Fruit fly (Drosophila melanogaster) whole organism, embryonic: ENCODE measurements around the gene CG7065.

ENCODE experiments used
- CG10366 ChIP-seq: fragments of 200-800 bp; sonication (Bioruptor generic); IDR thresholded peaks from 2 replicates; pipeline ENCODE4 v1.3.6; 2022; ENCODE audit warnings: missing biosample characterization, missing genetic modification characterization
- CG10565 ChIP-seq: fragments of 200-800 bp; sonication (Bioruptor generic); optimal IDR thresholded peaks from 3 replicates; lab custom pipeline; 2016; ENCODE audit warnings: missing biosample characterization, mild to moderate bottlenecking, missing genetic modification characterization
- CG12659 ChIP-seq: fragments of 200-800 bp; sonication (Bioruptor generic); optimal IDR thresholded peaks from 3 replicates; lab custom pipeline; 2017; ENCODE audit warnings: mild to moderate bottlenecking, missing biosample characterization, missing genetic modification reagents, missing genetic modification characterization
- CG13123 ChIP-seq: fragments of 200-800 bp; sonication (Bioruptor generic); optimal IDR thresholded peaks from 2 replicates; lab custom pipeline; 2016; ENCODE audit warnings: missing biosample characterization, missing genetic modification characterization
- CG13624 ChIP-seq: fragments of 200-800 bp; sonication (Bioruptor generic); optimal IDR thresholded peaks from 2 replicates; lab custom pipeline; 2016; ENCODE audit warnings: missing biosample characterization, missing genetic modification characterization
- CG13775 ChIP-seq: fragments of 200-800 bp; sonication (Bioruptor generic); optimal IDR thresholded peaks from 3 replicates; lab custom pipeline; 2017; ENCODE audit warnings: missing biosample characterization, mild to moderate bottlenecking, missing genetic modification characterization
- CG18599 ChIP-seq: fragments of 200-800 bp; sonication (Bioruptor generic); optimal IDR thresholded peaks from 3 replicates; lab custom pipeline; 2017; ENCODE audit warnings: missing biosample characterization, missing genetic modification characterization, mild to moderate bottlenecking, moderate library complexity, missing genetic modification reagents
- CG32772 ChIP-seq: fragments of 200-800 bp; sonication (Bioruptor generic); IDR thresholded peaks from 2 replicates; pipeline ENCODE4 v1.3.6; 2022; ENCODE audit warnings: missing biosample characterization, missing genetic modification characterization
- CG3995 ChIP-seq: fragments of 200-800 bp; sonication (Bioruptor generic); optimal IDR thresholded peaks from 3 replicates; lab custom pipeline; 2016; ENCODE audit warnings: missing biosample characterization, missing genetic modification characterization
- CG42726 ChIP-seq: fragments of 200-800 bp; sonication (Bioruptor generic); IDR thresholded peaks from 2 replicates; pipeline ENCODE4 v1.3.6; 2022; ENCODE audit warnings: missing biosample characterization, missing genetic modification characterization; ENCODE audit not compliant: partially characterized antibody
- CG4730 ChIP-seq: fragments of 200-800 bp; sonication (Bioruptor generic); IDR thresholded peaks from 2 replicates; pipeline ENCODE4 v1.3.6; 2022; ENCODE audit warnings: missing biosample characterization, missing genetic modification characterization
- CG6272 ChIP-seq: fragments of 200-800 bp; sonication (Bioruptor generic); IDR thresholded peaks from 2 replicates; pipeline ENCODE4 v1.3.6; 2022; ENCODE audit warnings: missing biosample characterization, missing genetic modification characterization
- CG7745 ChIP-seq: fragments of 200-800 bp; sonication (Bioruptor generic); optimal IDR thresholded peaks from 2 replicates; lab custom pipeline; 2018; ENCODE audit warnings: missing biosample characterization, mild to moderate bottlenecking, missing genetic modification characterization, moderate library complexity
- CG7928 ChIP-seq: fragments of 200-800 bp; sonication (Bioruptor generic); optimal IDR thresholded peaks from 2 replicates; lab custom pipeline; 2017; ENCODE audit warnings: missing biosample characterization, mild to moderate bottlenecking, missing genetic modification characterization
- CG9437 ChIP-seq: fragments of 200-800 bp; sonication (Bioruptor generic); optimal IDR thresholded peaks from 2 replicates; lab custom pipeline; 2018; ENCODE audit warnings: missing biosample characterization, mild to moderate bottlenecking, missing genetic modification characterization
- Dp ChIP-seq: fragments of 200-800 bp; sonication (Bioruptor generic); optimal IDR thresholded peaks from 2 replicates; lab custom pipeline; 2018; ENCODE audit warnings: missing biosample characterization, mild to moderate bottlenecking, missing genetic modification characterization, moderate library complexity
- E2f2 ChIP-seq: fragments of 200-800 bp; sonication (Bioruptor generic); IDR thresholded peaks from 2 replicates; pipeline ENCODE4 v1.3.6; 2022; ENCODE audit warnings: missing biosample characterization, missing genetic modification characterization
- ERR ChIP-seq: fragments of 200-800 bp; sonication (Bioruptor generic); optimal IDR thresholded peaks from 2 replicates; lab custom pipeline; 2016; ENCODE audit warnings: missing biosample characterization, missing genetic modification characterization
- HLH4C ChIP-seq: fragments of 200-800 bp; sonication (Bioruptor generic); IDR thresholded peaks from 3 replicates; pipeline ENCODE4 v1.3.6; 2022; ENCODE audit warnings: missing biosample characterization, missing genetic modification characterization; ENCODE audit not compliant: partially characterized antibody
- Hey ChIP-seq: fragments of 200-800 bp; sonication (Bioruptor generic); optimal IDR thresholded peaks from 3 replicates; lab custom pipeline; 2018; ENCODE audit warnings: missing biosample characterization, mild to moderate bottlenecking, missing genetic modification characterization
- Hmr ChIP-seq: fragments of 200-800 bp; sonication (Bioruptor generic); optimal IDR thresholded peaks from 3 replicates; lab custom pipeline; 2017; ENCODE audit warnings: mild to moderate bottlenecking, missing biosample characterization, missing genetic modification reagents, missing genetic modification characterization
- Lhr ChIP-seq: fragments of 200-800 bp; sonication (Bioruptor generic); optimal IDR thresholded peaks from 3 replicates; lab custom pipeline; 2017; ENCODE audit warnings: mild to moderate bottlenecking, missing biosample characterization, missing genetic modification reagents, missing genetic modification characterization
- MESR4 ChIP-seq: fragments of 200-800 bp; sonication (Bioruptor generic); optimal IDR thresholded peaks from 2 replicates; lab custom pipeline; 2018; ENCODE audit warnings: missing biosample characterization, mild to moderate bottlenecking, missing genetic modification characterization, moderate library complexity
- Med ChIP-seq: fragments of 200-800 bp; sonication (Bioruptor generic); peaks from one replicate; lab custom pipeline; 2016; ENCODE audit warnings: missing biosample characterization, missing genetic modification characterization, mild to moderate bottlenecking, inconsistent platforms, moderate library complexity
- Pdp1 ChIP-seq, 2 experiments: fragments of 200-800 bp; sonication (Bioruptor generic); optimal IDR thresholded peaks; 3 replicates each; lab custom pipeline; 2016; ENCODE audit warnings: missing biosample characterization in 2 of 2, missing genetic modification characterization in 2 of 2, mild to moderate bottlenecking in 1 of 2, moderate library complexity in 1 of 2
- Rfx ChIP-seq: fragments of 200-800 bp; sonication (Bioruptor generic); IDR thresholded peaks from 2 replicates; pipeline ENCODE4 v1.3.6; 2022; ENCODE audit warnings: missing biosample characterization, missing genetic modification characterization
- Sin3A ChIP-seq: fragments of >200 bp; optimal IDR thresholded peaks from 2 replicates; lab custom pipeline; 2018
- Sry-β ChIP-seq: fragments of 200-800 bp; sonication (Bioruptor generic); optimal IDR thresholded peaks from 2 replicates; lab custom pipeline; 2018; ENCODE audit warnings: missing biosample characterization, mild to moderate bottlenecking, missing genetic modification characterization, moderate library complexity
- Trl ChIP-seq, 3 experiments: fragments of >200 bp in 2 of 3; fragments of 200-800 bp in 1 of 3; sonication (Bioruptor generic) in 1 of 3; optimal IDR thresholded peaks; 2 replicates in 1 of 3; 3 replicates in 2 of 3; lab custom pipeline; 2016 to 2017; ENCODE audit warnings: missing biosample characterization in 1 of 3, missing genetic modification characterization in 1 of 3
- YL-1 ChIP-seq: fragments of 200-800 bp; sonication (Bioruptor generic); optimal IDR thresholded peaks from 3 replicates; lab custom pipeline; 2017; ENCODE audit warnings: missing biosample characterization, mild to moderate bottlenecking, missing genetic modification characterization
- caup ChIP-seq: fragments of 200-800 bp; sonication (Bioruptor generic); optimal IDR thresholded peaks from 3 replicates; lab custom pipeline; 2017; ENCODE audit warnings: missing biosample characterization, mild to moderate bottlenecking, missing genetic modification characterization, moderate library complexity; ENCODE audit not compliant: severe bottlenecking
- cg ChIP-seq: fragments of 200-800 bp; sonication (Bioruptor generic); optimal IDR thresholded peaks from 3 replicates; lab custom pipeline; 2019; ENCODE audit warnings: missing biosample characterization, mild to moderate bottlenecking, missing genetic modification characterization, moderate library complexity
- dm ChIP-seq: fragments of 200-800 bp; sonication (Bioruptor generic); optimal IDR thresholded peaks from 3 replicates; lab custom pipeline; 2016; ENCODE audit warnings: missing biosample characterization, missing genetic modification characterization
- gfzf ChIP-seq: fragments of 200-800 bp; sonication (Bioruptor generic); optimal IDR thresholded peaks from 2 replicates; lab custom pipeline; 2016; ENCODE audit warnings: missing biosample characterization, mild to moderate bottlenecking, missing genetic modification characterization, moderate library complexity
- jumu ChIP-seq: fragments of 200-800 bp; sonication (Bioruptor generic); optimal IDR thresholded peaks from 3 replicates; lab custom pipeline; 2016; ENCODE audit warnings: missing biosample characterization, missing genetic modification characterization
- mirr ChIP-seq: fragments of 200-800 bp; sonication (Bioruptor generic); optimal IDR thresholded peaks from 3 replicates; lab custom pipeline; 2018; ENCODE audit warnings: missing biosample characterization, mild to moderate bottlenecking, missing genetic modification characterization
- nmo ChIP-seq: fragments of 200-800 bp; sonication (Bioruptor generic); optimal IDR thresholded peaks from 2 replicates; lab custom pipeline; 2018; ENCODE audit warnings: missing biosample characterization, mild to moderate bottlenecking, missing genetic modification characterization, moderate library complexity
- pho ChIP-seq: fragments of 200-800 bp; sonication (Bioruptor generic); optimal IDR thresholded peaks from 2 replicates; lab custom pipeline; 2016; ENCODE audit warnings: missing biosample characterization, missing genetic modification characterization
- phol ChIP-seq: fragments of 200-800 bp; sonication (Bioruptor generic); optimal IDR thresholded peaks from 3 replicates; lab custom pipeline; 2018; ENCODE audit warnings: missing biosample characterization, mild to moderate bottlenecking, missing genetic modification characterization, moderate library complexity
- pros ChIP-seq: fragments of 200-800 bp; sonication (Bioruptor generic); optimal IDR thresholded peaks from 3 replicates; lab custom pipeline; 2019; ENCODE audit warnings: missing biosample characterization, mild to moderate bottlenecking, missing genetic modification characterization, moderate library complexity
- pzg ChIP-seq: fragments of 200-800 bp; sonication (Bioruptor generic); optimal IDR thresholded peaks from 3 replicates; lab custom pipeline; 2018; ENCODE audit warnings: missing biosample characterization, mild to moderate bottlenecking, missing genetic modification characterization, moderate library complexity
- sens ChIP-seq: fragments of 200-800 bp; sonication (Bioruptor generic); peaks from one replicate; lab custom pipeline; 2016; ENCODE audit warnings: missing biosample characterization, missing genetic modification characterization
- sisA ChIP-seq: fragments of 200-800 bp; sonication (Bioruptor generic); IDR thresholded peaks from 2 replicates; pipeline ENCODE4 v1.3.6; 2022; ENCODE audit warnings: missing biosample characterization, missing genetic modification characterization
- tio ChIP-seq: fragments of 200-800 bp; sonication (Bioruptor generic); optimal IDR thresholded peaks from 2 replicates; lab custom pipeline; 2017; ENCODE audit warnings: missing biosample characterization, missing genetic modification characterization, inconsistent platforms
- ttk ChIP-seq: fragments of 200-800 bp; sonication (Bioruptor generic); IDR thresholded peaks from 2 replicates; pipeline ENCODE4 v2.1.2; 2022; ENCODE audit warnings: missing biosample characterization, missing genetic modification characterization
- vnd ChIP-seq: fragments of 200-800 bp; sonication (Bioruptor generic); IDR thresholded peaks from 3 replicates; pipeline ENCODE4 v1.3.6; 2022; ENCODE audit warnings: missing biosample characterization, missing genetic modification characterization; ENCODE audit not compliant: partially characterized antibody

The CG7065 gene

DNA sequence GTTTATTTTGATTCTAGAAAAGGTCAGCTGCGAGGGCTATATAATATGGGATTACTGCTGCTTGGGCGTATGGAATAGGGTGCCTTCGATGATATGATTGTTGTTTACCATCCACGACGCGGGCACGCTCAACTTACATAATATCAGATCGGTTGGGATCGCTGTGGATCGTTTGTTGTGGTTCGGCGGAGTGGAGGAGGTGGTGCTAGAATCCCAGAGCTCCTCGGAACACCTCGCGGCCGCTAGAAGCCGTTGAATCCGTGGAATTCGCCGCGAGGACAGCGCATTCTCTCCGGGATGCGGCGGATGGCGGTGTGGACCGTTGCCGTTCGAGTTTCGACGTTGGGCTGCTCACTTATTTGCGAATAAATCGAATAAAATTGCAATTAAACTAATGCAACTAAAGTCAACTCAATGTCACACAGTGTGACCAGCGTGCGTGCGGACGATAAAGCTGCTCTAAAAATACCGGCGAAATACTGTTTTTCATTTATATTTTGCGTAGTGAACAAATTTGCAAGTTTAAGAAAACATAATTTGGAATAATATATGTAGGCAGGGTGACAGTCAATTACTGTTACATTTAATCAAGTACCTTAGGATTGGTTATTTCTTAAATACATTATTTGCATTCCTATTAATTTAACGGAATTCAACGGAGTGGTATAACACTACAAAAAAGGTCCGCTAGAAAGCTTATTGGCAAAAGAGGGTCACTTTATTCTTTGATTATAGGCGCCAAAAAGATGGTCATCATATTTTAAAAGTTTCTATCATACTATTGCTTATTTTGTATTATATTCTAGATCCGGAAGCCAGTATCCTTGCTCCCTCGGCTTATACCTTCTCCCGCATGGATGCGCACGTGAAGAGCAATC lies 38.7 kb upstream of the CG7065 start, which contains the start of gene CG7766 (continued):
- TF ChIP-seq CG7745 (tag; lab: Kevin White, UChicago) (no peak), sens (GFP tag; lab: Kevin White, UChicago) (peak; percentile 59), CG18599 (GFP tag; lab: Kevin White, UChicago) (no peak), Pdp1 (GFP tag; optimal IDR thresholded peaks at IDR 0.05; lab: Kevin White, UChicago) (peak in 1 of 2 experiments; percentile 92), CG12659 (GFP tag; lab: Kevin White, UChicago) (peak; percentile 41), Hmr (no peak), CG13123 (GFP tag; lab: Kevin White, UChicago) (no peak), vnd (no peak), Hey (no peak), CG10565 (GFP tag; lab: Kevin White, UChicago) (no peak), Dp (peak; percentile 73), ERR (GFP tag; lab: Kevin White, UChicago) (peak; percentile 96)

DNA sequence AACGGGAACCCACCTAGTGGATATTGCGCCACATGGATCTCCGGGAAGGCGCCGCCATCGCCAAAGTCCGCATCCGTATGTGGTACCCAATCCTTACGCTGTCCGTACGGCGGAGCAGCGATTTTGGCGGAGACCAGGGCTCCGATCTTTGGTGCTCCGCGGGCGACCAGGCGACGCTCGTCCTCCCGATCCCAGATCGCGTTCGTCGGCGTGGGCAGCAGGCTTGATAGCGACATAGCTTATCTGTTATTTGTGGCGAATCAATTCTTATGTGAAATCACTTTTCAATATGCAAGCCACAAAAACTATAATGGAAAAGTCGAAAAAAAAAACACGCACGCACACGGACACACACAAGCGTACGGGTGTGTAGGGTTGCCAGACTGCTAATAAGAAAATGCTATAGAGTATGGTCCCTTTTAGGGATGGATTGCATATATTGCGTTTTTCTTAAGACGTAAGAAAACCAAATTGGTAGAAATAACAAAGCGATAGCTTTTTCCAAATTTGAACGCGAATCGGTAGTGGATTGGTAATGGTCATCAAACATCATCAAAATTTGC lies 36.0 kb upstream of the CG7065 start, which contains the start of gene Bx42:
Gene Bx42 (minus strand): TSS at position 393 of the 563 bp plus-strand sequence.
- peak; percentile 85 for TF ChIP-seq CG7928 (GFP tag; lab: Kevin White, UChicago)
- peak; percentile 3; the same call in 1 of the 2 replicates for TF ChIP-seq sisA (GFP tag; lab: Robert Waterston, UW)
- peak; percentile 37 for TF ChIP-seq phol
- peak; percentile 96 for TF ChIP-seq CG9437 (GFP tag; lab: Kevin White, UChicago)
- no peak for TF ChIP-seq mirr (GFP tag; lab: Kevin White, UChicago)
- TF ChIP-seq CG42726, result peak; percentile 11; the same call in 1 of the 2 replicates
- peak; percentile 77 for TF ChIP-seq gfzf (GFP tag; lab: Kevin White, UChicago)
- 0 out of 2 replicates have a peak, but pooled peaks have one; percentile 4 for TF ChIP-seq CG6272
- TF ChIP-seq CG13775 (GFP tag; lab: Kevin White, UChicago), result peak; percentile 25
- TF ChIP-seq Med (GFP tag; lab: Kevin White, UChicago), result peak; percentile 68
- peak; percentile 8 for TF ChIP-seq pho (GFP tag; lab: Kevin White, UChicago)
- peak; percentile 52 for TF ChIP-seq CG32772 (GFP tag; lab: Robert Waterston, UW)
- TF ChIP-seq CG13624 (GFP tag; lab: Kevin White, UChicago), result peak; percentile 44
- 0 out of 3 replicates have a peak, but pooled peaks have one; percentile 26 for TF ChIP-seq HLH4C (GFP tag; lab: Robert Waterston, UW)
- peak; percentile 34 for TF ChIP-seq Rfx (GFP tag; lab: Robert Waterston, UW)
- TF ChIP-seq Trl (optimal IDR thresholded peaks at IDR 0.05; lab: Kevin White, UChicago), result no peak
- TF ChIP-seq Trl (GFP tag; optimal IDR thresholded peaks at IDR 0.05; lab: Kevin White, UChicago), result peak; percentile 14
- peak; percentile 7 for TF ChIP-seq dm (GFP tag; lab: Kevin White, UChicago)
- TF ChIP-seq CG4730 (GFP tag; lab: Robert Waterston, UW), result 0 out of 2 replicates have a peak, but pooled peaks have one; percentile 18
- TF ChIP-seq YL-1 (GFP tag; lab: Kevin White, UChicago), result peak; percentile 26
- TF ChIP-seq caup, result no peak
- TF ChIP-seq Sin3A (lab: Kevin White, UChicago), result peak; percentile 1
- peak; percentile 21 for TF ChIP-seq nmo (GFP tag; lab: Kevin White, UChicago)
- peak; percentile 63 for TF ChIP-seq cg
- no peak for TF ChIP-seq CG10366 (GFP tag; lab: Robert Waterston, UW)
- TF ChIP-seq Lhr (GFP tag; lab: Kevin White, UChicago), result peak; percentile 31
- peak; percentile 57 for TF ChIP-seq pzg (GFP tag; lab: Kevin White, UChicago)
- no peak for TF ChIP-seq ttk (GFP tag; lab: Robert Waterston, UW)
- TF ChIP-seq jumu, result no peak
- no peak for TF ChIP-seq Sry-β (GFP tag; lab: Kevin White, UChicago)
- TF ChIP-seq MESR4 (GFP tag; lab: Kevin White, UChicago), result peak; percentile 96
- peak; percentile 3 for TF ChIP-seq pros (GFP tag; lab: Kevin White, UChicago)
- peak; percentile 32 for TF ChIP-seq tio (GFP tag; lab: Kevin White, UChicago)
- 0 out of 2 replicates have a peak, but pooled peaks have one; percentile 16 for TF ChIP-seq E2f2
- TF ChIP-seq CG3995, result no peak
